Worm (Caenorhabditis elegans) whole organism, dauer: ENCODE data around the gene snb-7.

ENCODE experiments used
- unc-62 ChIP-seq: sonication (generic microtip); optimal IDR thresholded peaks from 2 replicates; lab custom pipeline; 2017; ENCODE audit warnings: missing biosample characterization, missing genetic modification reagents, missing genetic modification characterization

The snb-7 gene

ce11 chrIV:12605401-12605800 is 44.7 kb downstream of the snb-7 start, which contains the start of gene Y55D9A.2:
Gene Y55D9A.2, minus strand, starts transcription at chrIV:12605431.
- no peak for TF ChIP-seq unc-62
